Fruit fly (Drosophila melanogaster): ENCODE results near the gene indra.

- TF ChIP-seq NK7.1 (GFP tag; optimal IDR thresholded peaks at IDR 0.05): no peak
- TF ChIP-seq da (GFP tag; optimal IDR thresholded peaks at IDR 0.05): no peak
- TF ChIP-seq cg (GFP tag; optimal IDR thresholded peaks at IDR 0.05): no peak
- no peak for TF ChIP-seq CG9876 (GFP tag; optimal IDR thresholded peaks at IDR 0.05)
- TF ChIP-seq gcm2 (GFP tag; optimal IDR thresholded peaks at IDR 0.05): no peak
- no peak for TF ChIP-seq CG42726 (GFP tag; IDR thresholded peaks at IDR 0.05; ENCODE audit: partially characterized antibody)
- no peak for TF ChIP-seq CG8359 (GFP tag; optimal IDR thresholded peaks at IDR 0.05; ENCODE audit: borderline replicate concordance)
These were observed 24.9 kb upstream of the indra start for dm6 chr3L:1366879-1367650.

Measured in whole organism, embryonic.